Worm (Caenorhabditis elegans): ENCODE data around the gene Y7A5A.6.

DNA sequence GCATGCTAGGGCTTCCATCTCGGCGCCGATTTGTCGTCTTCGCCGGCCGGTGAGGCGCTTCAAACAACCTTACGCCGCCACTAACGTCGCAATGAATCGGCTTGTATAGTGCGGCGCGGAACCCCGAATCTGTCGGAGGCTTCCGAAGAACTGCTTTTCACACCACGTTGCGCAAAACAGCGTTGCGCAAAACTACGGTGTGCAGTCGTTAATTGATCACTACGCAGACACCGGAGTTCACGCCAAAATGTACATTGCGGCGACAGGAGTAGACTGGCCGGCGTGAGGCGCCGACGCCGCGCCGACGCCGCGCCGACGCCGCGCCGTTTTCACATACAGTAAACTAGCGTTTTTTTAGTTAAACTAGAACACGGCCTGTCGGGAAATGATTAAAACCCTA, 2.3 kb upstream of the Y7A5A.6 start:
- TF ChIP-seq ceh-82 (tag; optimal IDR thresholded peaks at IDR 0.05): no peak
- TF ChIP-seq ces-1 (GFP tag; optimal IDR thresholded peaks at IDR 0.05): no peak
- no peak for TF ChIP-seq fkh-10 (GFP tag; optimal IDR thresholded peaks at IDR 0.05)
- no peak for TF ChIP-seq nhr-12 (tag; optimal IDR thresholded peaks at IDR 0.05)
- no peak for TF ChIP-seq nhr-85 (tag)
- TF ChIP-seq snpc-4 (tag; optimal IDR thresholded peaks at IDR 0.05): no peak

All from whole organism, L1 larva.